Fruit fly (Drosophila melanogaster) whole organism, embryonic: Measurements from ENCODE around the gene Non3.

Experiments
- Atf3 ChIP-seq: fragments of 200-800 bp; sonication (Bioruptor generic); optimal IDR thresholded peaks from 3 replicates; lab custom pipeline; 2016; ENCODE audit warnings: missing biosample characterization, missing genetic modification characterization
- BEAF-32 ChIP-seq: fragments of 200-800 bp; sonication (Bioruptor generic); optimal IDR thresholded peaks from 3 replicates; lab custom pipeline; 2017; ENCODE audit warnings: missing biosample characterization, missing genetic modification characterization, mild to moderate bottlenecking, moderate library complexity, missing genetic modification reagents
- BtbVII ChIP-seq: fragments of 200-800 bp; sonication (Bioruptor generic); optimal IDR thresholded peaks from 3 replicates; lab custom pipeline; 2017; ENCODE audit warnings: missing biosample characterization, mild to moderate bottlenecking, missing genetic modification characterization
- CG11560 ChIP-seq: fragments of 200-800 bp; sonication (Bioruptor generic); IDR thresholded peaks from 3 replicates; pipeline ENCODE4 v1.3.6; 2022; ENCODE audit warnings: missing biosample characterization, missing genetic modification characterization
- CG12391 ChIP-seq: fragments of 200-800 bp; sonication (Bioruptor generic); optimal IDR thresholded peaks from 3 replicates; lab custom pipeline; 2018; ENCODE audit warnings: missing biosample characterization, mild to moderate bottlenecking, missing genetic modification characterization, moderate library complexity
- CG12659 ChIP-seq: fragments of 200-800 bp; sonication (Bioruptor generic); optimal IDR thresholded peaks from 3 replicates; lab custom pipeline; 2017; ENCODE audit warnings: mild to moderate bottlenecking, missing biosample characterization, missing genetic modification reagents, missing genetic modification characterization
- CG12769 ChIP-seq: fragments of 200-800 bp; sonication (Bioruptor generic); optimal IDR thresholded peaks from 2 replicates; lab custom pipeline; 2019; ENCODE audit warnings: missing biosample characterization, mild to moderate bottlenecking, missing genetic modification characterization, moderate library complexity
- CG17186 ChIP-seq: fragments of 200-800 bp; sonication (Bioruptor generic); optimal IDR thresholded peaks from 3 replicates; lab custom pipeline; 2017; ENCODE audit warnings: missing biosample characterization, missing genetic modification reagents, missing genetic modification characterization
- CG18476 ChIP-seq: fragments of 200-800 bp; sonication (Bioruptor generic); optimal IDR thresholded peaks from 2 replicates; lab custom pipeline; 2016; ENCODE audit warnings: missing biosample characterization, mild to moderate bottlenecking, missing genetic modification characterization
- CG2116 ChIP-seq: fragments of 200-800 bp; sonication (Bioruptor generic); optimal IDR thresholded peaks from 3 replicates; lab custom pipeline; 2018; ENCODE audit warnings: missing biosample characterization, mild to moderate bottlenecking, missing genetic modification characterization
- CG3065 ChIP-seq: fragments of 200-800 bp; sonication (Bioruptor generic); optimal IDR thresholded peaks from 2 replicates; lab custom pipeline; 2016; ENCODE audit warnings: missing biosample characterization, missing genetic modification characterization
- CG31388 ChIP-seq: fragments of 200-800 bp; sonication (Bioruptor generic); optimal IDR thresholded peaks from 2 replicates; lab custom pipeline; 2016; ENCODE audit warnings: missing biosample characterization, missing genetic modification characterization
- CG33213 ChIP-seq: fragments of 200-800 bp; sonication (Bioruptor generic); optimal IDR thresholded peaks from 3 replicates; lab custom pipeline; 2016; ENCODE audit warnings: missing biosample characterization, missing genetic modification characterization
- CG3407 ChIP-seq: fragments of 200-800 bp; sonication (Bioruptor generic); optimal IDR thresholded peaks from 2 replicates; lab custom pipeline; 2018; ENCODE audit warnings: missing biosample characterization, mild to moderate bottlenecking, missing genetic modification characterization
- CG3838 ChIP-seq: fragments of 200-800 bp; sonication (Bioruptor generic); optimal IDR thresholded peaks from 3 replicates; lab custom pipeline; 2016; ENCODE audit warnings: missing biosample characterization, missing genetic modification characterization
- CG3995 ChIP-seq: fragments of 200-800 bp; sonication (Bioruptor generic); optimal IDR thresholded peaks from 3 replicates; lab custom pipeline; 2016; ENCODE audit warnings: missing biosample characterization, missing genetic modification characterization
- CG5180 ChIP-seq: fragments of 200-800 bp; sonication (Bioruptor generic); optimal IDR thresholded peaks from 3 replicates; lab custom pipeline; 2017; ENCODE audit warnings: missing biosample characterization, missing genetic modification characterization, mild to moderate bottlenecking, moderate library complexity, missing genetic modification reagents
- CG5245 ChIP-seq: fragments of 200-800 bp; sonication (Bioruptor generic); optimal IDR thresholded peaks from 3 replicates; lab custom pipeline; 2016; ENCODE audit warnings: missing biosample characterization, missing genetic modification characterization
- CG5953 ChIP-seq: fragments of 200-800 bp; sonication (Bioruptor generic); IDR thresholded peaks from 2 replicates; pipeline ENCODE4 v1.3.6; 2022; ENCODE audit warnings: missing biosample characterization, missing genetic modification characterization
- CG6175 ChIP-seq: fragments of 200-800 bp; sonication (Bioruptor generic); IDR thresholded peaks from 3 replicates; pipeline ENCODE4 v1.3.6; 2022; ENCODE audit warnings: missing biosample characterization, missing genetic modification characterization
- CG7372 ChIP-seq: fragments of 200-800 bp; sonication (Bioruptor generic); IDR thresholded peaks from 2 replicates; pipeline ENCODE4 v1.3.6; 2022; ENCODE audit warnings: missing biosample characterization, missing genetic modification characterization
- CG7987 ChIP-seq: fragments of 200-800 bp; sonication (Bioruptor generic); optimal IDR thresholded peaks from 2 replicates; lab custom pipeline; 2018; ENCODE audit warnings: missing biosample characterization, mild to moderate bottlenecking, missing genetic modification characterization, moderate library complexity
- CG8290 ChIP-seq, 3 experiments: fragments of 200-800 bp; sonication (Bioruptor generic); optimal IDR thresholded peaks; 2 replicates each; lab custom pipeline; 2016 to 2019; ENCODE audit warnings: missing biosample characterization in 3 of 3, missing genetic modification characterization in 3 of 3, mild to moderate bottlenecking in 2 of 3, moderate library complexity in 1 of 3
- CG8359 ChIP-seq: fragments of 200-800 bp; sonication (Bioruptor generic); optimal IDR thresholded peaks from 2 replicates; lab custom pipeline; 2017; ENCODE audit warnings: missing biosample characterization, mild to moderate bottlenecking, missing genetic modification characterization, borderline replicate concordance
- CG9215 ChIP-seq: fragments of 200-800 bp; sonication (Bioruptor generic); IDR thresholded peaks from 2 replicates; pipeline ENCODE4 v1.3.6; 2022; ENCODE audit warnings: missing biosample characterization, missing genetic modification characterization
- CG9727 ChIP-seq: fragments of 200-800 bp; sonication (Bioruptor generic); optimal IDR thresholded peaks from 3 replicates; lab custom pipeline; 2017; ENCODE audit warnings: missing biosample characterization, mild to moderate bottlenecking, missing genetic modification characterization
- CTCF ChIP-seq: fragments of 200-800 bp; sonication (Bioruptor generic); optimal IDR thresholded peaks from 2 replicates; lab custom pipeline; 2017; ENCODE audit warnings: missing biosample characterization, mild to moderate bottlenecking, missing genetic modification characterization, moderate library complexity
- Dad ChIP-seq: fragments of 200-800 bp; sonication (Bioruptor generic); optimal IDR thresholded peaks from 3 replicates; lab custom pipeline; 2016; ENCODE audit warnings: missing biosample characterization, missing genetic modification characterization
- HLH4C ChIP-seq: fragments of 200-800 bp; sonication (Bioruptor generic); IDR thresholded peaks from 3 replicates; pipeline ENCODE4 v1.3.6; 2022; ENCODE audit warnings: missing biosample characterization, missing genetic modification characterization; ENCODE audit not compliant: partially characterized antibody
- Hmr ChIP-seq: fragments of 200-800 bp; sonication (Bioruptor generic); optimal IDR thresholded peaks from 3 replicates; lab custom pipeline; 2017; ENCODE audit warnings: mild to moderate bottlenecking, missing biosample characterization, missing genetic modification reagents, missing genetic modification characterization
- Hr3 ChIP-seq: fragments of 200-800 bp; sonication (Bioruptor generic); optimal IDR thresholded peaks from 3 replicates; lab custom pipeline; 2016; ENCODE audit warnings: missing biosample characterization, missing genetic modification characterization
- MESR4 ChIP-seq: fragments of 200-800 bp; sonication (Bioruptor generic); optimal IDR thresholded peaks from 2 replicates; lab custom pipeline; 2018; ENCODE audit warnings: missing biosample characterization, mild to moderate bottlenecking, missing genetic modification characterization, moderate library complexity
- Max ChIP-seq: fragments of 200-800 bp; sonication (Bioruptor generic); optimal IDR thresholded peaks from 2 replicates; lab custom pipeline; 2016; ENCODE audit warnings: missing biosample characterization, mild to moderate bottlenecking, missing genetic modification characterization
- Xbp1 ChIP-seq: fragments of 200-800 bp; sonication (Bioruptor generic); optimal IDR thresholded peaks from 3 replicates; lab custom pipeline; 2016; ENCODE audit warnings: missing biosample characterization, mild to moderate bottlenecking, missing genetic modification characterization
- YL-1 ChIP-seq: fragments of 200-800 bp; sonication (Bioruptor generic); optimal IDR thresholded peaks from 3 replicates; lab custom pipeline; 2017; ENCODE audit warnings: missing biosample characterization, mild to moderate bottlenecking, missing genetic modification characterization
- chm ChIP-seq: fragments of 200-800 bp; sonication (Bioruptor generic); IDR thresholded peaks from 2 replicates; pipeline ENCODE4 v1.3.6; 2022; ENCODE audit warnings: missing biosample characterization, missing genetic modification characterization
- crol ChIP-seq: fragments of 200-800 bp; sonication (Bioruptor generic); IDR thresholded peaks from 2 replicates; pipeline ENCODE4 v1.3.6; 2022; ENCODE audit warnings: missing biosample characterization, missing genetic modification characterization
- dmrt11E ChIP-seq: fragments of 200-800 bp; sonication (Bioruptor generic); optimal IDR thresholded peaks from 3 replicates; lab custom pipeline; 2018; ENCODE audit warnings: missing biosample characterization, mild to moderate bottlenecking, missing genetic modification characterization, moderate library complexity
- dpn ChIP-seq, 2 experiments: fragments of 200-800 bp; sonication (Bioruptor generic); optimal IDR thresholded peaks; 3 replicates each; lab custom pipeline; 2016; ENCODE audit warnings: missing biosample characterization in 2 of 2, missing genetic modification characterization in 2 of 2
- lov ChIP-seq, 2 experiments: fragments of 200-800 bp in 1 of 2; fragments of >200 bp in 1 of 2; sonication (Bioruptor generic) in 1 of 2; IDR thresholded peaks in 1 of 2; optimal IDR thresholded peaks in 1 of 2; 2 replicates in 1 of 2; 3 replicates in 1 of 2; pipeline versions ENCODE4 v1.3.6 to Lab custom; 2017 to 2022; ENCODE audit warnings: missing biosample characterization in 1 of 2, missing genetic modification characterization in 1 of 2
- psq ChIP-seq: fragments of 200-800 bp; sonication (Bioruptor generic); optimal IDR thresholded peaks from 2 replicates; lab custom pipeline; 2017; ENCODE audit warnings: missing biosample characterization, missing genetic modification characterization
- pum ChIP-seq: fragments of 200-800 bp; sonication (Bioruptor generic); optimal IDR thresholded peaks from 2 replicates; lab custom pipeline; 2016; ENCODE audit warnings: missing biosample characterization, missing genetic modification characterization
- pzg ChIP-seq: fragments of 200-800 bp; sonication (Bioruptor generic); optimal IDR thresholded peaks from 3 replicates; lab custom pipeline; 2018; ENCODE audit warnings: missing biosample characterization, mild to moderate bottlenecking, missing genetic modification characterization, moderate library complexity
- rib ChIP-seq: fragments of 200-800 bp; sonication (Bioruptor generic); IDR thresholded peaks from 2 replicates; pipeline ENCODE4 v1.3.6; 2022; ENCODE audit warnings: missing biosample characterization, missing genetic modification characterization
- sd ChIP-seq: fragments of 200-800 bp; sonication (Bioruptor generic); optimal IDR thresholded peaks from 3 replicates; lab custom pipeline; 2018; ENCODE audit warnings: missing biosample characterization, mild to moderate bottlenecking, missing genetic modification characterization, moderate library complexity
- trem ChIP-seq: fragments of 200-800 bp; optimal IDR thresholded peaks from 3 replicates; lab custom pipeline; 2019; ENCODE audit warnings: missing biosample characterization, mild to moderate bottlenecking, missing genetic modification characterization, moderate library complexity
- unc-4 ChIP-seq: fragments of 200-800 bp; sonication (Bioruptor generic); IDR thresholded peaks from 2 replicates; pipeline ENCODE4 v1.3.6; 2022; ENCODE audit warnings: missing biosample characterization, missing genetic modification characterization; ENCODE audit not compliant: partially characterized antibody

Non3 gene

dm6 chr3R:18198518-18199118 is 24.9 kb upstream of the Non3 start (continued):
- TF ChIP-seq unc-4 (GFP tag; lab: Robert Waterston, UW) (no peak), sd (tag; lab: Kevin White, UChicago) (peak; percentile 81), rib (no peak), CG31388 (no peak), CG12769 (tag; lab: Kevin White, UChicago) (peak; percentile 34), Atf3 (no peak)

dm6 chr3R:18199177-18199884 is 24.2 kb upstream of the Non3 start, which contains the start of the genes Ssdp and CG7985:
Gene Ssdp (minus strand): TSS chr3R:18199595.
Gene CG7985 (plus strand): TSS chr3R:18199857.
- TF ChIP-seq trem: peak; percentile 64
- TF ChIP-seq Xbp1 (GFP tag; lab: Kevin White, UChicago): peak; percentile 3
- TF ChIP-seq Hr3 (GFP tag; lab: Kevin White, UChicago): no peak
- TF ChIP-seq lov (optimal IDR thresholded peaks at IDR 0.05; lab: Kevin White, UChicago): no peak
- no peak for TF ChIP-seq lov (GFP tag; IDR thresholded peaks at IDR 0.05; lab: Robert Waterston, UW)
- TF ChIP-seq CG18476 (GFP tag; lab: Kevin White, UChicago): no peak
- TF ChIP-seq psq (GFP tag; lab: Kevin White, UChicago): peak; percentile 92
- TF ChIP-seq CG5953 (GFP tag; lab: Robert Waterston, UW): no peak
- TF ChIP-seq Dad (GFP tag; lab: Kevin White, UChicago): no peak
- no peak for TF ChIP-seq CG9215 (GFP tag; lab: Robert Waterston, UW)
- no peak for TF ChIP-seq CG8359 (GFP tag; lab: Kevin White, UChicago)
- TF ChIP-seq CG11560 (tag; lab: Robert Waterston, UW): no peak
- TF ChIP-seq CG3838 (GFP tag; lab: Kevin White, UChicago): no peak
- TF ChIP-seq CG5180 (GFP tag; lab: Kevin White, UChicago): no peak
- no peak for TF ChIP-seq CG3995 (GFP tag; lab: Kevin White, UChicago)
- no peak for TF ChIP-seq HLH4C (GFP tag; lab: Robert Waterston, UW)
- TF ChIP-seq CG7987: no peak
- no peak for TF ChIP-seq chm (GFP tag; lab: Robert Waterston, UW)
- no peak for TF ChIP-seq CG6175 (GFP tag; lab: Robert Waterston, UW)
- TF ChIP-seq CG5245 (GFP tag; lab: Kevin White, UChicago): no peak
- TF ChIP-seq CG12659 (GFP tag; lab: Kevin White, UChicago): peak; percentile 74
- no peak for TF ChIP-seq CG17186 (GFP tag; lab: Kevin White, UChicago)
- peak; percentile 20 for TF ChIP-seq CG33213
- peak; percentile 87 for TF ChIP-seq pzg (GFP tag; lab: Kevin White, UChicago)
- TF ChIP-seq pum (GFP tag; lab: Kevin White, UChicago): no peak
- TF ChIP-seq BtbVII (GFP tag; lab: Kevin White, UChicago): no peak
- TF ChIP-seq CG12391 (tag; lab: Kevin White, UChicago): no peak
- peak; percentile 54 for TF ChIP-seq Hmr (GFP tag; lab: Kevin White, UChicago)
- TF ChIP-seq dpn (GFP tag; optimal IDR thresholded peaks at IDR 0.05; lab: Kevin White, UChicago): no peak
- no peak for TF ChIP-seq crol
- TF ChIP-seq YL-1 (GFP tag; lab: Kevin White, UChicago): peak; percentile 42
- TF ChIP-seq CG3407 (GFP tag; lab: Kevin White, UChicago): no peak
- no peak for TF ChIP-seq CG3065 (GFP tag; lab: Kevin White, UChicago)
- TF ChIP-seq dmrt11E (tag; lab: Kevin White, UChicago): no peak
- TF ChIP-seq CTCF (GFP tag; lab: Kevin White, UChicago): peak; percentile 16
- TF ChIP-seq CG2116 (GFP tag; lab: Kevin White, UChicago): peak; percentile 71
- no peak for TF ChIP-seq CG8290 (GFP tag; optimal IDR thresholded peaks at IDR 0.05; lab: Kevin White, UChicago)
- TF ChIP-seq CG8290 (tag; optimal IDR thresholded peaks at IDR 0.05; lab: Kevin White, UChicago): no peak
- TF ChIP-seq MESR4 (GFP tag; lab: Kevin White, UChicago): peak; percentile 80
- no peak for TF ChIP-seq CG7372 (GFP tag; lab: Robert Waterston, UW)
- TF ChIP-seq BEAF-32 (GFP tag; lab: Kevin White, UChicago): peak; percentile 66
- TF ChIP-seq Max: peak; percentile 24
- no peak for TF ChIP-seq CG9727 (GFP tag; lab: Kevin White, UChicago)
